Fruit fly (Drosophila melanogaster) whole organism, embryonic: ENCODE measurements around the gene Ppm1.
A peak's percentile ranks its signal among the peaks of the same experiment; 100 is the strongest.

Experiments
- Abd-B ChIP-seq: fragments of 200-800 bp; sonication (Bioruptor generic); optimal IDR thresholded peaks from 2 replicates; lab custom pipeline; 2018; ENCODE audit warnings: missing biosample characterization, mild to moderate bottlenecking, missing genetic modification characterization, moderate library complexity
- Ada2b ChIP-seq: fragments of 200-800 bp; sonication (Bioruptor generic); IDR thresholded peaks from 2 replicates; pipeline ENCODE4 v1.3.6; 2022; ENCODE audit warnings: missing biosample characterization, missing genetic modification characterization
- Aef1 ChIP-seq: fragments of 200-800 bp; sonication (Bioruptor generic); IDR thresholded peaks from 3 replicates; pipeline ENCODE4 v1.3.6; 2022; ENCODE audit warnings: missing biosample characterization, missing genetic modification characterization
- Bteb2 ChIP-seq: fragments of 200-800 bp; sonication (Bioruptor generic); optimal IDR thresholded peaks from 2 replicates; lab custom pipeline; 2016; ENCODE audit warnings: missing biosample characterization, missing genetic modification characterization
- CG1024 ChIP-seq: fragments of 200-800 bp; sonication (Bioruptor generic); IDR thresholded peaks from 2 replicates; pipeline ENCODE4 v1.3.6; 2022; ENCODE audit warnings: missing biosample characterization, missing genetic modification characterization
- CG10654 ChIP-seq: fragments of 200-800 bp; sonication (Bioruptor generic); optimal IDR thresholded peaks from 2 replicates; lab custom pipeline; 2016; ENCODE audit warnings: missing biosample characterization, missing genetic modification characterization
- CG13424 ChIP-seq: fragments of 200-800 bp; sonication (Bioruptor generic); optimal IDR thresholded peaks from 2 replicates; lab custom pipeline; 2019; ENCODE audit warnings: missing biosample characterization, mild to moderate bottlenecking, missing genetic modification characterization, moderate library complexity
- CG14014 ChIP-seq: fragments of 200-800 bp; sonication (Bioruptor generic); IDR thresholded peaks from 2 replicates; pipeline ENCODE4 v1.3.6; 2022; ENCODE audit warnings: missing biosample characterization, missing genetic modification characterization
- CG14667 ChIP-seq: fragments of 200-800 bp; sonication (Bioruptor generic); IDR thresholded peaks from 2 replicates; pipeline ENCODE4 v1.3.6; 2022; ENCODE audit warnings: missing biosample characterization, missing genetic modification characterization
- CG18599 ChIP-seq: fragments of 200-800 bp; sonication (Bioruptor generic); optimal IDR thresholded peaks from 3 replicates; lab custom pipeline; 2017; ENCODE audit warnings: missing biosample characterization, missing genetic modification characterization, mild to moderate bottlenecking, moderate library complexity, missing genetic modification reagents
- CG18619 ChIP-seq: fragments of 200-800 bp; sonication (Bioruptor generic); optimal IDR thresholded peaks from 3 replicates; lab custom pipeline; 2017; ENCODE audit warnings: missing biosample characterization, mild to moderate bottlenecking, missing genetic modification characterization
- CG2199 ChIP-seq: fragments of 200-800 bp; sonication (Bioruptor generic); IDR thresholded peaks from 3 replicates; pipeline ENCODE4 v1.3.6; 2022; ENCODE audit warnings: missing biosample characterization, missing genetic modification characterization
- CG30431 ChIP-seq: fragments of 200-800 bp; sonication (Bioruptor generic); optimal IDR thresholded peaks from 2 replicates; lab custom pipeline; 2017; ENCODE audit warnings: missing biosample characterization, missing genetic modification characterization
- CG31441 ChIP-seq: fragments of 200-800 bp; sonication (Bioruptor generic); IDR thresholded peaks from 2 replicates; pipeline ENCODE4 v1.3.6; 2022; ENCODE audit warnings: missing biosample characterization, missing genetic modification characterization
- CG5245 ChIP-seq: fragments of 200-800 bp; sonication (Bioruptor generic); optimal IDR thresholded peaks from 3 replicates; lab custom pipeline; 2016; ENCODE audit warnings: missing biosample characterization, missing genetic modification characterization
- CG6272 ChIP-seq: fragments of 200-800 bp; sonication (Bioruptor generic); IDR thresholded peaks from 2 replicates; pipeline ENCODE4 v1.3.6; 2022; ENCODE audit warnings: missing biosample characterization, missing genetic modification characterization
- CG8765 ChIP-seq: fragments of 200-800 bp; sonication (Bioruptor generic); IDR thresholded peaks from 2 replicates; pipeline ENCODE4 v1.3.6; 2022; ENCODE audit warnings: missing biosample characterization, missing genetic modification characterization
- Dad ChIP-seq: fragments of 200-800 bp; sonication (Bioruptor generic); optimal IDR thresholded peaks from 3 replicates; lab custom pipeline; 2016; ENCODE audit warnings: missing biosample characterization, missing genetic modification characterization
- Eip74EF ChIP-seq, 2 experiments: fragments of 200-800 bp in 1 of 2; fragments of >200 bp in 1 of 2; sonication (Bioruptor generic) in 1 of 2; optimal IDR thresholded peaks; 2 replicates each; lab custom pipeline; 2017 to 2019; ENCODE audit warnings: missing biosample characterization in 2 of 2, missing genetic modification characterization in 2 of 2, mild to moderate bottlenecking in 1 of 2, moderate library complexity in 1 of 2
- Mad ChIP-seq: fragments of 200-800 bp; sonication (Bioruptor generic); optimal IDR thresholded peaks from 2 replicates; lab custom pipeline; 2016; ENCODE audit warnings: missing biosample characterization, missing genetic modification characterization
- Med ChIP-seq: fragments of 200-800 bp; sonication (Bioruptor generic); peaks from one replicate; lab custom pipeline; 2016; ENCODE audit warnings: missing biosample characterization, missing genetic modification characterization, mild to moderate bottlenecking, inconsistent platforms, moderate library complexity
- Mes4 ChIP-seq: fragments of 200-800 bp; sonication (Bioruptor generic); optimal IDR thresholded peaks from 2 replicates; lab custom pipeline; 2016; ENCODE audit warnings: missing biosample characterization, missing genetic modification characterization
- NC2β ChIP-seq: fragments of 200-800 bp; sonication (Bioruptor generic); optimal IDR thresholded peaks from 2 replicates; lab custom pipeline; 2016; ENCODE audit warnings: missing biosample characterization, missing genetic modification characterization
- Neu2 ChIP-seq: fragments of 200-800 bp; sonication (Bioruptor generic); optimal IDR thresholded peaks from 3 replicates; lab custom pipeline; 2016; ENCODE audit warnings: missing biosample characterization, missing genetic modification characterization, borderline replicate concordance
- Optix ChIP-seq: fragments of 200-800 bp; sonication (Bioruptor generic); IDR thresholded peaks from 3 replicates; pipeline ENCODE4 v1.3.6; 2022; ENCODE audit warnings: missing biosample characterization, missing genetic modification characterization
- Six4 ChIP-seq: fragments of 200-800 bp; sonication (Bioruptor generic); optimal IDR thresholded peaks from 2 replicates; lab custom pipeline; 2016; ENCODE audit warnings: missing biosample characterization, missing genetic modification characterization
- TFAM ChIP-seq: fragments of 200-800 bp; sonication (Bioruptor generic); optimal IDR thresholded peaks from 2 replicates; lab custom pipeline; 2017; ENCODE audit warnings: missing biosample characterization, missing genetic modification characterization, inconsistent platforms
- ab ChIP-seq: fragments of 200-800 bp; sonication (Bioruptor generic); optimal IDR thresholded peaks from 2 replicates; lab custom pipeline; 2016; ENCODE audit warnings: missing biosample characterization, missing genetic modification characterization
- crc ChIP-seq: fragments of 200-800 bp; sonication (Bioruptor generic); optimal IDR thresholded peaks from 2 replicates; lab custom pipeline; 2016; ENCODE audit warnings: missing biosample characterization, missing genetic modification characterization
- dpn ChIP-seq, 2 experiments: fragments of 200-800 bp; sonication (Bioruptor generic); optimal IDR thresholded peaks; 3 replicates each; lab custom pipeline; 2016; ENCODE audit warnings: missing biosample characterization in 2 of 2, missing genetic modification characterization in 2 of 2
- emc ChIP-seq: fragments of 200-800 bp; sonication (Bioruptor generic); optimal IDR thresholded peaks from 2 replicates; lab custom pipeline; 2016; ENCODE audit warnings: missing biosample characterization, missing genetic modification characterization
- en ChIP-seq: fragments of 200-800 bp; sonication (Bioruptor generic); optimal IDR thresholded peaks from 2 replicates; lab custom pipeline; 2016; ENCODE audit warnings: missing biosample characterization, missing genetic modification characterization
- fd102C ChIP-seq: fragments of 200-800 bp; sonication (Bioruptor generic); optimal IDR thresholded peaks from 2 replicates; lab custom pipeline; 2018; ENCODE audit warnings: missing biosample characterization, mild to moderate bottlenecking, missing genetic modification characterization, moderate library complexity
- gro ChIP-seq: fragments of 200-800 bp; sonication (Bioruptor generic); optimal IDR thresholded peaks from 2 replicates; lab custom pipeline; 2016; ENCODE audit warnings: missing biosample characterization, missing genetic modification characterization
- gt ChIP-seq: fragments of 200-800 bp; sonication (Bioruptor generic); IDR thresholded peaks from 2 replicates; pipeline ENCODE4 v1.3.6; 2022; ENCODE audit warnings: missing biosample characterization, missing genetic modification characterization
- inv ChIP-seq: fragments of 200-800 bp; sonication (Bioruptor generic); IDR thresholded peaks from 2 replicates; pipeline ENCODE4 v1.3.6; 2022; ENCODE audit warnings: missing biosample characterization, missing genetic modification characterization; ENCODE audit not compliant: partially characterized antibody
- klu ChIP-seq: fragments of 200-800 bp; sonication (Bioruptor generic); IDR thresholded peaks from 2 replicates; pipeline ENCODE4 v1.3.6; 2022; ENCODE audit warnings: missing biosample characterization, missing genetic modification characterization
- kni ChIP-seq: fragments of 200-800 bp; sonication (Bioruptor generic); optimal IDR thresholded peaks from 3 replicates; lab custom pipeline; 2017; ENCODE audit warnings: mild to moderate bottlenecking, missing biosample characterization, missing genetic modification reagents, missing genetic modification characterization
- lab ChIP-seq: fragments of 200-800 bp; sonication (Bioruptor generic); optimal IDR thresholded peaks from 3 replicates; lab custom pipeline; 2017; ENCODE audit warnings: missing biosample characterization, missing genetic modification characterization, mild to moderate bottlenecking, moderate library complexity, missing genetic modification reagents
- nau ChIP-seq: fragments of 200-800 bp; sonication (Bioruptor generic); optimal IDR thresholded peaks from 3 replicates; lab custom pipeline; 2017; ENCODE audit warnings: missing biosample characterization, mild to moderate bottlenecking, missing genetic modification characterization, missing genetic modification reagents
- nerfin-1 ChIP-seq: fragments of 200-800 bp; sonication (Bioruptor generic); optimal IDR thresholded peaks from 3 replicates; lab custom pipeline; 2019; ENCODE audit warnings: missing biosample characterization, mild to moderate bottlenecking, missing genetic modification characterization, moderate library complexity
- onecut ChIP-seq: fragments of 200-800 bp; sonication (Bioruptor generic); IDR thresholded peaks from 2 replicates; pipeline ENCODE4 v1.3.6; 2022; ENCODE audit warnings: missing biosample characterization, missing genetic modification characterization
- pan ChIP-seq, 4 experiments: fragments of >200 bp in 3 of 4; fragments of 200-800 bp in 1 of 4; sonication (Bioruptor generic) in 1 of 4; optimal IDR thresholded peaks in 3 of 4; IDR thresholded peaks in 1 of 4; 2 replicates each; pipeline versions ENCODE4 v1.3.6 to Lab custom; 2017 to 2022; ENCODE audit warnings: missing biosample characterization in 2 of 4, missing genetic modification characterization in 2 of 4, mixed read lengths in 1 of 4
- pb ChIP-seq: fragments of 200-800 bp; sonication (Bioruptor generic); optimal IDR thresholded peaks from 3 replicates; lab custom pipeline; 2016; ENCODE audit warnings: missing biosample characterization, missing genetic modification characterization
- pho ChIP-seq: fragments of 200-800 bp; sonication (Bioruptor generic); optimal IDR thresholded peaks from 2 replicates; lab custom pipeline; 2016; ENCODE audit warnings: missing biosample characterization, missing genetic modification characterization
- repo ChIP-seq: fragments of 200-800 bp; sonication (Bioruptor generic); optimal IDR thresholded peaks from 2 replicates; lab custom pipeline; 2016; ENCODE audit warnings: missing biosample characterization, missing genetic modification characterization
- sug ChIP-seq: fragments of 200-800 bp; optimal IDR thresholded peaks from 2 replicates; lab custom pipeline; 2019; ENCODE audit warnings: missing biosample characterization, mild to moderate bottlenecking, missing genetic modification characterization, moderate library complexity
- tgo ChIP-seq: fragments of 200-800 bp; sonication (Bioruptor generic); IDR thresholded peaks from 3 replicates; pipeline ENCODE4 v1.3.6; 2022; ENCODE audit warnings: missing biosample characterization, missing genetic modification characterization
- vfl ChIP-seq: fragments of 200-800 bp; sonication (Bioruptor generic); optimal IDR thresholded peaks from 2 replicates; lab custom pipeline; 2016; ENCODE audit warnings: missing biosample characterization, missing genetic modification characterization
- zfh2 ChIP-seq: fragments of 200-800 bp; sonication (Bioruptor generic); optimal IDR thresholded peaks from 2 replicates; lab custom pipeline; 2016; ENCODE audit warnings: missing biosample characterization, missing genetic modification characterization

Gene Ppm1

DNA sequence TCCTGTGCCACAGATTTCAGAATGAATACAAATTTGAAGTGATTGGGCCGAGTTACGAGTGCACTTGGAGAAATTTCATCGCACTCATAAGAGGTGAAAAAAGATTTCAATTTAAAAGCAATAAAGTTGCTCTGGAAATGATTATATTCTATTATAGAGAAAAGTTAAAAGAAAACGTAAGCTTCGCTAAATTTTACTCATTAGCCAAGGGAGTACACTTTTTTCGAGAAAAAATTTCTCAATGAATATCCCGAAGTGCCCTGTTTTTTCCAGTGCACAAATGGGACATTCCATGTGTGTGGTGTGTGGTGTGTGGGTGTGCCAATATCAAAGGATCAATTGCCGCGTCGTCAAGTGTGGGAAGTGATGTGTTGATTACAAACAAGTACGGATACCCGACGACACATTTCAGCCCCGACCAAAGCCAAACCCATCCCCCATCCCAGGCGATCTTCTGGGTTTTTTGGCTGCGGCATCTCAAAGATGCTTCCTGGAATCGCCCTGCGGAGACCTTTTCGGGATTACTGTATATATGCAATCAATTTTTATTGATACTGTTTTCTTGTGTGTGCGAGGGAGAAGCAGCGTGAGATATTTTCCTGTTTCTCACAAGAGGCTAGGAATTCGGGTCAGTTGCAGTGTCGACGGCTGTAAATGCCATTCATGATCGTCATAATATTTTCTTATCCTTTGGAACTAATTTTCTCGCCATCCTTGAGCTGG is 32.6 kb downstream of the Ppm1 start (continued):
- TF ChIP-seq Bteb2 (no peak), inv (GFP tag; lab: Robert Waterston, UW) (no peak), en (GFP tag; lab: Kevin White, UChicago) (no peak), repo (no peak), pb (GFP tag; lab: Kevin White, UChicago) (no peak), CG14014 (no peak), gro (GFP tag; lab: Kevin White, UChicago) (no peak), TFAM (GFP tag; lab: Kevin White, UChicago) (no peak), vfl (GFP tag; lab: Kevin White, UChicago) (no peak), Abd-B (peak; percentile 23), nau (no peak), Optix (no peak), CG2199 (GFP tag; lab: Robert Waterston, UW) (no peak), sug (tag; lab: Kevin White, UChicago) (no peak), Neu2 (GFP tag; lab: Kevin White, UChicago) (peak; percentile 43), Eip74EF (GFP tag; optimal IDR thresholded peaks at IDR 0.05; lab: Kevin White, UChicago) (no peak), kni (peak; percentile 9), CG30431 (GFP tag; lab: Kevin White, UChicago) (peak; percentile 48), Mes4 (GFP tag; lab: Kevin White, UChicago) (no peak), zfh2 (no peak), CG14667 (GFP tag; lab: Robert Waterston, UW) (no peak), CG10654 (peak; percentile 18), CG13424 (tag; lab: Kevin White, UChicago) (peak; percentile 8), CG5245 (peak; percentile 38), onecut (GFP tag; lab: Robert Waterston, UW) (no peak), Dad (GFP tag; lab: Kevin White, UChicago) (no peak), CG6272 (GFP tag; lab: Robert Waterston, UW) (no peak), Six4 (GFP tag; lab: Kevin White, UChicago) (peak; percentile 27), Aef1 (GFP tag; lab: Robert Waterston, UW) (no peak), Mad (GFP tag; lab: Kevin White, UChicago) (peak; percentile 26), CG8765 (GFP tag; lab: Robert Waterston, UW) (peak; percentile 79), tgo (GFP tag; lab: Robert Waterston, UW) (no peak), dpn (GFP tag; optimal IDR thresholded peaks at IDR 0.05; lab: Kevin White, UChicago) (peak; percentile 19 to 37), lab (GFP tag; lab: Kevin White, UChicago) (peak; percentile 16), pan (optimal IDR thresholded peaks at IDR 0.05; lab: Kevin White, UChicago) (no peak), pan (GFP tag; optimal IDR thresholded peaks at IDR 0.05 in 1 of 2, IDR thresholded peaks at IDR 0.05 in 1 of 2) (peak in 1 of 2 experiments; percentile 26), nerfin-1 (tag; lab: Kevin White, UChicago) (no peak), fd102C (GFP tag; lab: Kevin White, UChicago) (peak; percentile 97), CG18599 (no peak), crc (GFP tag; lab: Kevin White, UChicago) (no peak), Ada2b (GFP tag; lab: Robert Waterston, UW) (no peak), emc (no peak), CG31441 (peak; percentile 72), ab (GFP tag; lab: Kevin White, UChicago) (no peak), pho (GFP tag; lab: Kevin White, UChicago) (no peak), CG18619 (peak; percentile 46), CG1024 (GFP tag; lab: Robert Waterston, UW) (0 out of 2 replicates have a peak, but pooled peaks have one; percentile 27), gt (GFP tag; lab: Robert Waterston, UW) (no peak), Med (GFP tag; lab: Kevin White, UChicago) (peak; percentile 66), klu (GFP tag; lab: Robert Waterston, UW) (no peak), NC2β (GFP tag; lab: Kevin White, UChicago) (peak; percentile 70)
